In genomic region chrX:5970666-5971057, dm6 we compare ENCODE assay signal across 2 fruit fly cellular contexts.
TF ChIP-seq lines count a peak whose summit lies in the region.

No protein-coding gene starts in this region.

- TF ChIP-seq CTCF in whole organism, embryonic (GFP tag; optimal IDR thresholded peaks at IDR 0.05; lab: Kevin White, UChicago): no peak

TF ChIP-seq in whole organism, embryonic, 481 proteins besides CTCF, POLR2A, EP300 and RAD21:
- no peak for TF ChIP-seq MTF-1 (GFP tag; optimal IDR thresholded peaks at IDR 0.05; lab: Kevin White, UChicago; ENCODE audit: borderline replicate concordance)
- TF ChIP-seq CG33213 (GFP tag; optimal IDR thresholded peaks at IDR 0.05; lab: Kevin White, UChicago): no peak
- no peak for TF ChIP-seq abd-A (tag; optimal IDR thresholded peaks at IDR 0.05; lab: Kevin White, UChicago)
- no peak for TF ChIP-seq CG8290 (GFP tag; optimal IDR thresholded peaks at IDR 0.05; lab: Kevin White, UChicago)
- TF ChIP-seq CG8290 (tag; optimal IDR thresholded peaks at IDR 0.05; lab: Kevin White, UChicago): peak in 1 of 2 experiments; percentile 12
- TF ChIP-seq CG6765 (GFP tag; optimal IDR thresholded peaks at IDR 0.05; lab: Kevin White, UChicago): no peak
- TF ChIP-seq CG15514 (GFP tag; optimal IDR thresholded peaks at IDR 0.05; lab: Kevin White, UChicago): no peak
- no peak for TF ChIP-seq crp (GFP tag; optimal IDR thresholded peaks at IDR 0.05; lab: Kevin White, UChicago)
- no peak for TF ChIP-seq CG1602 (GFP tag; optimal IDR thresholded peaks at IDR 0.05; lab: Kevin White, UChicago)
- TF ChIP-seq shn (GFP tag; optimal IDR thresholded peaks at IDR 0.05; lab: Kevin White, UChicago): no peak
- TF ChIP-seq Med (GFP tag; lab: Kevin White, UChicago): peak; percentile 56
- no peak for TF ChIP-seq CG31224 (GFP tag; IDR thresholded peaks at IDR 0.05; lab: Robert Waterston, UW)
- TF ChIP-seq Ets65A (GFP tag; lab: Kevin White, UChicago): peak; percentile 58
- no peak for TF ChIP-seq sim (GFP tag; IDR thresholded peaks at IDR 0.05; lab: Robert Waterston, UW)
- TF ChIP-seq CG9215 (GFP tag; IDR thresholded peaks at IDR 0.05; lab: Robert Waterston, UW): no peak; the same call in 1 of the 2 replicates
- no peak for TF ChIP-seq trh (GFP tag; optimal IDR thresholded peaks at IDR 0.05; lab: Kevin White, UChicago)
- no peak for TF ChIP-seq CG18599 (GFP tag; optimal IDR thresholded peaks at IDR 0.05; lab: Kevin White, UChicago)
- TF ChIP-seq CrebB (tag; optimal IDR thresholded peaks at IDR 0.05; lab: Kevin White, UChicago): no peak
- TF ChIP-seq dysf (GFP tag; IDR thresholded peaks at IDR 0.05; lab: Robert Waterston, UW): 0 out of 3 replicates have a peak, but pooled peaks have one; percentile 3
- no peak for TF ChIP-seq ara (GFP tag; IDR thresholded peaks at IDR 0.05; lab: Robert Waterston, UW)
- no peak for TF ChIP-seq MESR4 (GFP tag; optimal IDR thresholded peaks at IDR 0.05; lab: Kevin White, UChicago)
- no peak for TF ChIP-seq cas (GFP tag; IDR thresholded peaks at IDR 0.05; lab: Robert Waterston, UW)
- no peak for TF ChIP-seq gcm2 (GFP tag; optimal IDR thresholded peaks at IDR 0.05; lab: Kevin White, UChicago)
- TF ChIP-seq ssp (GFP tag; IDR thresholded peaks at IDR 0.05; lab: Robert Waterston, UW): no peak
- no peak for TF ChIP-seq Adf1 (GFP tag; IDR thresholded peaks at IDR 0.05; lab: Robert Waterston, UW)
- TF ChIP-seq zen2 (GFP tag; IDR thresholded peaks at IDR 0.05; lab: Robert Waterston, UW; ENCODE audit: partially characterized antibody): 0 out of 3 replicates have a peak, but pooled peaks have one; percentile 39
- TF ChIP-seq CG4707 (GFP tag; optimal IDR thresholded peaks at IDR 0.05; lab: Kevin White, UChicago): peak; percentile 91
- TF ChIP-seq CG12942 (GFP tag; optimal IDR thresholded peaks at IDR 0.05; lab: Kevin White, UChicago): no peak
TF ChIP-seq in whole organism, embryonic: peak in this region for 6.

TF ChIP-seq in whole organism, prepupa, 60 proteins besides CTCF, POLR2A, EP300 and RAD21:
- no peak for TF ChIP-seq esn (GFP tag; optimal IDR thresholded peaks at IDR 0.05; lab: Kevin White, UChicago)
- TF ChIP-seq Sox102F (GFP tag; optimal IDR thresholded peaks at IDR 0.05; lab: Kevin White, UChicago): no peak
- no peak for TF ChIP-seq CG6792 (GFP tag; optimal IDR thresholded peaks at IDR 0.05; lab: Kevin White, UChicago)
- TF ChIP-seq svp (GFP tag; lab: Kevin White, UChicago): peak; percentile 28
- TF ChIP-seq Sox15 (GFP tag; optimal IDR thresholded peaks at IDR 0.05; lab: Kevin White, UChicago): no peak
- TF ChIP-seq Smox (GFP tag; optimal IDR thresholded peaks at IDR 0.05; lab: Kevin White, UChicago): no peak
- TF ChIP-seq Eip78C (GFP tag; lab: Kevin White, UChicago): peak; percentile 45
- TF ChIP-seq CG3032 (tag; optimal IDR thresholded peaks at IDR 0.05; lab: Kevin White, UChicago): no peak
- TF ChIP-seq dac (GFP tag; optimal IDR thresholded peaks at IDR 0.05; lab: Kevin White, UChicago): no peak
